Fruit fly (Drosophila melanogaster) S2 (cell line): ENCODE measurements around the gene CG14613.

Experiments
- CG8478 ChIP-seq: fragments of >200 bp; optimal IDR thresholded peaks from 2 replicates; lab custom pipeline; 2018
- CTCF ChIP-seq, 2 experiments: fragments of >200 bp; optimal IDR thresholded peaks; 2 replicates each; lab custom pipeline; 2018

Gene CG14613

DNA sequence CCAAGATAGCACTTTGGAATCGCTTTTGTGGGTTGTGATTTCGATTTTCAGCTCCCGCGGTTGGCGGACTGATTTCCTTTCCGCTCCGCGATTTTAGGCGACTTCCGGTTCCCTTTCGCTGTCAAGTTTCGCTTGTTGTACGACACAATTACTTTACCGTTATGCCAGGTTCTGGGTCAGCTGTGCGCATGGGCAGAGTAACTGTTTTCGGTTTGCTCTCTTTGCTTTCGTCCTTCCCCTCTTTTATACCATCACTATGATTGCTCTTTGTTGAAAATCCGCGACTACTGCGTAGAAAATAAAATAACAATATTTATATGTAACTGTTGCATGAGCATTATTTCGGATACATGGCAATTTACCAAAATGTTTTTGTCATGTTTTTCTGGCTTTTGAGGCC lies 8.8 kb upstream of the CG14613 start:
- TF ChIP-seq CG8478 (lab: Kevin White, UChicago): no peak

DNA sequence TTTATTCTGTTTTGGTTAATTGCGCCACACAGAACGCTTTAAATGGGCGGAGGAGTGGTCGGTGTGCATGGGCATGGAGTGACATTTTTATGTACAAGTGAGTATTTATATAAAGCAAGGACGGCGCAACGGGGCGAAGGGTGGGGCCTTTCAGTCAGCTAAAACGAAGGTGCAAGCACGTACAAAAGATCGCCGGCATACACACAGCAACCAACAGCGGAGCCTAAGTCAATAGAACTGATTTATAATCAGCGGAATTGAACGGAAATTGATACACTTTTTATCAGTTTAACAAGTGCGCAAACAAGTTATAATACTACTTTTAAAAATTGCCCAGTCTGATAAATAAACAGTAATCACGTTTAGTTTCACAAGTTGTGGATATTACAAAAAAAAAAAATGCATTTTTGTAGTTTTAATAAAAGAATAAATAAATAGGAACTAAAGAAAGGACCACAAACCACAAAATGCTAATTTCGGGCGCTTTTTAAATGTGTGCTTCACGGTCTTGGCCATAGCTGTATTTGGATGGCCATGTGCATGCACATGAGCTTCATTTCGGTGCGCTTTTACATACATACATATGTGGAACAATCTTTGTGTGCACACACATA lies 7.5 kb upstream of the CG14613 start:
- TF ChIP-seq CG8478 (lab: Kevin White, UChicago): no peak
- no peak for TF ChIP-seq CTCF (optimal IDR thresholded peaks at IDR 0.05; lab: Kevin White, UChicago)

DNA sequence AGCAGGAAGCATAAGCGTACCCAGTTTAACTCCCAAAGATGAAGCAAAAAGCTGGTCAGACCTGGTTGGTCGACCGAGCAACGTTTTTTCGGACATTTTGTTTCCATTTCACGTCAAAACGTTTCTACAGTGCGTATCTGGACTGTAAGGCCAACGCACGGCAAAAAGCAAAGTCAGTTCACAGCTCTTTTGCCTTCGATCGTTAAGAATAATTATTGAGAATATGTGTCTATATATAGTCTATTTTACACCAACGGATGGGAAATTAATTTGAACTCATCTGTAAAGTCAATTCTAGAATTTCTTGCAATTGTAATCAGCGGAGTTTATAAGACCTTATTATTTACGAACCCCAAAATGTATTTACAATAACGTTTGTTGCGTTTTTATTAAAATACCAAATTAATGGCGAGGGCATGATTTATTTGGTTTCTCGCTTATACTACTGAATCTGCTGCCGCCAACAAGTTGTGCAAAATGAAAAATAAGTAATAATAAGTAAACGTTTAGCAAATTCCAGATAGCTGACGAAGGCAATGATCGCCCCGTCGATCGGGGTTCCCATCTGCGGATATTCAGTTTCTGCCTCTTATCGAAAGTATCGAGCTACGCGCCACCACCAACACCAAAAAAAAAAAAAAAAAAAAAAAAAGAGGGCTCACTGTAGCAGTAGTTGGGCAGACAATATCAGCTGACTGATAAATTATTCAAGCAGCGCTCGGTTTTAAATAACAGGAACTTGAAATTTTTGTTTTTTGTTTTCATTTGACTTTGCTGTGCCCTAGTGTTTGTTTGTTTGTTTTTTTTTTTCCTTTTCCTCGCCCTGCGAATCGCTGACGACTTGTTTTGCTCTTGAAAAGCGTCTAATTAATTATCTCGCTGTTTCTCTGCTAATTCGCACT lies 6.1 kb upstream of the CG14613 start:
- no peak for TF ChIP-seq CG8478 (lab: Kevin White, UChicago)

dm6 chrX:22474881-22475280 lies 3.1 kb upstream of the CG14613 start:
- no peak for TF ChIP-seq CTCF (optimal IDR thresholded peaks at IDR 0.05; lab: Kevin White, UChicago)
- no peak for TF ChIP-seq CG8478 (lab: Kevin White, UChicago)

DNA sequence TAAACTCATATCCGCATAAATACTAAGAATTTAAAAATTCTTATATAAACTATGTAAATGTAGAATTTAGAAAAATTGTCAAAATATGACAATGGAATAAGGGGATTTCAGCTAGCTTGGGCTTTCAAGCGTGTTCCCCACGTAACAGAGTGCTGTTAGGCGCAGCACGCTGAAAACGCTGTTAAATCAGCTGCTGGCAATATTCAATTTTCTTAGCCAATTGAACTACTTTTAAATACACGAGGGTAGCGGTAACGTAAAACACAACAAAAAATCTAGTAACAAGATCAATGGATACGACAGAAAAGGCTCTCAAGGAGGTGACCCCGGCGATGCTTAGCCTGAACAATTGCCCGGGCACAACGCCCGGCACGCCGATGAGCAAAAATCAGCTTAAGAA lies 1.7 kb upstream of the CG14613 start, which contains the start of gene CG14618:
Gene CG14618, plus strand, starts transcription at position 179 of the 400 bp plus-strand sequence.
- TF ChIP-seq CTCF (optimal IDR thresholded peaks at IDR 0.05; lab: Kevin White, UChicago) (no peak), CG8478 (lab: Kevin White, UChicago) (no peak)

DNA sequence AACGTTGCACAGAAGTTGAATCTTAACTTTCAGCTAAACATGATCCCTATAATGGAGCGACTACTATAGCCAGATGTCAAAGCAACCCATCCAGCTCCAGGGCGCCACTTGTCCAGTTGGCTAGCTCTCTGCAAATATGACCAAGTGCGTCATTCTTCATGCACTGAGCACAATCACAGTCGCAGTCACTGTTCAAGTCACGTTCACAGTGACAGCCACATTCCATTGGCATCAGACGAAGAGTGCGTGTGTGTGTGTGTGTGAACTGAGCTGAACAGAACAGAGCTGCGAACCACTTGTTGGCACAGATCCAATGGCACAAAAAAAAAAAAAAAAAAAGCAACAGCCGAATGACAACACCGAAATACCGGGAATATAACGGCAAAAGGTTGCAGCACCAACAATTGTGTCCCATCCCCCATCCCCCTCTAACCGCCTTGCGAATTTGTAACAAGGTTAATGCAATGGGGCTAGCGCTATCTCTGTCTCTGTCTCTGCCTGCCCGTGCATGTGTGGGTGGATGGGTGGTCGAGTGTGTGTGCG lies 10.5 kb downstream of the CG14613 start:
- TF ChIP-seq CG8478 (lab: Kevin White, UChicago) (no peak), CTCF (optimal IDR thresholded peaks at IDR 0.05; lab: Kevin White, UChicago) (no peak)

dm6 chrX:22456180-22456948 lies 15.5 kb downstream of the CG14613 start:
- TF ChIP-seq CG8478 (lab: Kevin White, UChicago) (no peak), CTCF (optimal IDR thresholded peaks at IDR 0.05; lab: Kevin White, UChicago) (no peak)

dm6 chrX:22455509-22456179 lies 16.2 kb downstream of the CG14613 start, which contains the start of gene Usp2:
TSS of gene Usp2 (plus strand) at chrX:22455803.
- TF ChIP-seq CG8478 (lab: Kevin White, UChicago): no peak
- TF ChIP-seq CTCF (optimal IDR thresholded peaks at IDR 0.05; lab: Kevin White, UChicago): peak; percentile 14 to 34

DNA sequence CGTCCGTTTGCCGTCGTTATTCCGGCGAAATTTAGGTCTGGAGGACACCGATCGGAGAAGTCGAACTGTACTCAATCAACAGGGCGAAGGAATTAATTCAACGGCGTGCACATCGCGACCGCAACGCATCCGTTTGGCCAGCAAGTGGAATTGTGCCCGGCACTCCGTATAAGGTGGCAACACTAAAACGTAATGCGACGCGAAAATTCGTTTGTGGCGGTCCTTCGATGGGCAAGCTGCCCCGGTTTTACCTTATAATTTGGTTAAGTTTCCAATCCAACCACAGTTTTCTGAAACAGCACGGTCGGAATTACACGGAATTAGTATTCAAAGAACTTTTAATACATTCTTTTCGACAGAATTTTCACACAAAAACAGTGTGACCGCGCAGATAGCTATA lies 16.8 kb downstream of the CG14613 start, which contains the start of gene wap:
Gene wap, minus strand, starts transcription at position 400 of the 400 bp plus-strand sequence.
- TF ChIP-seq CG8478 (lab: Kevin White, UChicago) (no peak), CTCF (optimal IDR thresholded peaks at IDR 0.05; lab: Kevin White, UChicago) (no peak)

DNA sequence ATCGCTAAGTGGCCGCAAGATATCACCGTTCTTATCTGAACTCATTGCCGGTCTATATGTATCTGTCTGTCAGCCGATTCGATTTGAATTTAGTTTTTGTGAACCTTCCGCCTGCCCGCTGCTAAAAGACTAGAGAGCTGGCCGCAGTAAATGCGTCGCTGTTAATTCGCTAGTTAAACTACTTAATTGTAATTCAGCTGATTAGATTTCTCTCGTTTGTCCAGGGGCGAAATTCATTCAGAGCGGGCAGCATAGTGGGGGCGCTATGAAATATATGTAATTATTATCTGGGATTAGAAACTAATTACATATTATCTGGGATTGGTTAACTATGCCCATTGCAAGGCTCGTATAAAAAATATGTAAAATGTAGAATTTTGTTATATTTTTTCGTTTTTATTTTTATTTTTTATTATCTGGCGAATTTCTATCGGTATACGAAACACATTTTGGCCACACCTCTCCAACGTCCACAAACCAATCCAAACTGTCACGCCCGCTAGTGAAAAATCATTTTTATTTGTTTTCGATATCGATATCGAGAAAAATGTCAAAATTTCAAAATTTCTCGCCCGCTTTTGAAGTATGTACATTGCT lies 22.5 kb downstream of the CG14613 start, which contains the start of the genes CG14615 and tilB:
Gene CG14615, minus strand, starts transcription at position 301 of the 597 bp plus-strand sequence.
Gene tilB, plus strand, starts transcription at position 547 of the 597 bp plus-strand sequence.
- TF ChIP-seq CTCF (optimal IDR thresholded peaks at IDR 0.05; lab: Kevin White, UChicago): no peak
- no peak for TF ChIP-seq CG8478 (lab: Kevin White, UChicago)

DNA sequence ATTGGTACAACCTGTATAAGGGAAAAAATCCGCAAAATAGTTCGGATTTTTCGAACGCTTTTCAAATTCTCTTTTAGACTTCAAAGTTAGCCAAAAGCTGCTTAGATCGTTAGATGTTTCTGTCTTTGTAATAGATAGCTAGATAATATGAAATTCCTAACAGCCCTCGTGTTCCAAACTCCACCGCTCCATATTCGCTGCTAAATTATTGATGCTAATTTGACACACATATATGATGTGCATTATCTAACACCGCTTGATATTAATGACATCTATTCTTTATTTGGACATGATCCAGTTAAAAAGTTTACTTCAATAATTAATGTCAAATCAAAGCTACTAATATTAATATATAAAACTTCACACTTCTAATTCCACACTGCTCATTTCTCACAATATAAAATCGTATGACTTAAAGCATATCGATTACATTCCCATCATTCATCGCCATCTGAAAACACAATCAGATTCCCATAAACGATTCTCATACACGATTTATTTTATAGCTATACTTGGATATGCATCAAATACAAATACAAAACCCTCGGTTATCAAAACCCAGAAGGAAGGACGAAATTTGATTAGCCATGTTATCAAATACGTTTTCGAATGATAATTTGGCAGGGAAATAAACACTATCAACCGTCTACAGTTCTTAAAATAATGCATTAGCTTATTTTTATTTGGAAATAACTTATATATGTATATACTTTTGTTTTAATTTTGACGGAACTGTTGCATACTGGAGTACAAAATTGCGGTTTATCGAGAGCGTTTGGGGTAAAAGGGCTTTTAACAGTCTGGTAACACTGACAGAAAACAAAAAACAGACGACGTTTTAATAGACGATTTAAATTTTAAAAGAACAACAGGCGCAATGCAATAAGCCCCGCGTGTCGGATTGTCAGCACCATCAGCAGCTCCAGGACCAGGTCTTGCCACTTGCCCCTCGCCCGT lies 27.6 kb downstream of the CG14613 start, which contains the start of gene CG14621:
Gene CG14621, plus strand, starts transcription at position 274 of the 957 bp plus-strand sequence.
- TF ChIP-seq CTCF (optimal IDR thresholded peaks at IDR 0.05; lab: Kevin White, UChicago) (no peak), CG8478 (lab: Kevin White, UChicago) (no peak)

- TF ChIP-seq CG8478 (lab: Kevin White, UChicago) (no peak), CTCF (optimal IDR thresholded peaks at IDR 0.05; lab: Kevin White, UChicago) (no peak)
Measured at dm6 chrX:22443518-22443917, 28.3 kb downstream of the CG14613 start.
